Worm (Caenorhabditis elegans) whole organism, L4/young adult: Measurements from ENCODE around the gene C02F4.5.

ENCODE experiments used
- W03F9.2 ChIP-seq: fragments of 150-350 bp; optimal IDR thresholded peaks from 2 replicates; lab custom pipeline; 2014; ENCODE audit warnings: missing biosample characterization, missing genetic modification characterization
- dao-5 ChIP-seq: sonication (generic microtip); optimal IDR thresholded peaks from 2 replicates; lab custom pipeline; 2016; ENCODE audit warnings: missing genotype, missing genetic modification characterization, moderate library complexity, missing compliant biosample characterization
- him-1 ChIP-seq: sonication (generic microtip); optimal IDR thresholded peaks from 2 replicates; lab custom pipeline; 2016; ENCODE audit warnings: missing genotype, missing genetic modification reagents, missing genetic modification characterization, missing compliant biosample characterization

- TF ChIP-seq W03F9.2 (tag; lab: Kevin White, UChicago) (no peak), him-1 (tag; lab: Kevin White, UChicago) (no peak), dao-5 (tag; lab: Kevin White, UChicago) (no peak)
These were observed 43.9 kb upstream of the C02F4.5 start for ce11 chrIV:10567822-10568221.
